Worm (Caenorhabditis elegans) whole organism, L1 larva: Measurements from ENCODE around the gene B0353.1.

Experiments used
- C04F5.9 ChIP-seq: sonication (generic microtip); optimal IDR thresholded peaks from 2 replicates; lab custom pipeline; 2016; ENCODE audit warnings: missing genetic modification characterization, missing compliant biosample characterization
- aha-1 ChIP-seq: fragments of 150-350 bp; optimal IDR thresholded peaks from 2 replicates; lab custom pipeline; 2014; ENCODE audit warnings: missing biosample characterization, missing genetic modification characterization
- alr-1 ChIP-seq: fragments of 200-800 bp; sonication (Bioruptor generic); optimal IDR thresholded peaks from 2 replicates; lab custom pipeline; 2018; ENCODE audit warnings: borderline replicate concordance, mild to moderate bottlenecking, missing genetic modification characterization, missing compliant biosample characterization
- ama-1 ChIP-seq: fragments of 150-350 bp; optimal IDR thresholded peaks from 2 replicates; lab custom pipeline; 2014
- blmp-1 ChIP-seq: fragments of 150-350 bp; optimal IDR thresholded peaks from 2 replicates; lab custom pipeline; 2014; ENCODE audit warnings: missing biosample characterization, missing genetic modification characterization
- ceh-63 ChIP-seq: fragments of 200-800 bp; sonication (Bioruptor generic); optimal IDR thresholded peaks from 2 replicates; lab custom pipeline; 2018; ENCODE audit warnings: mild to moderate bottlenecking, missing genetic modification characterization, missing compliant biosample characterization
- ceh-8 ChIP-seq: fragments of 200-800 bp; sonication (Bioruptor generic); optimal IDR thresholded peaks from 2 replicates; lab custom pipeline; 2018; ENCODE audit warnings: mild to moderate bottlenecking, missing genetic modification characterization, moderate library complexity, missing compliant biosample characterization
- ceh-82 ChIP-seq, 3 experiments: fragments of 150-350 bp in 1 of 3; sonication (generic microtip) in 2 of 3; optimal IDR thresholded peaks; 2 replicates each; lab custom pipeline; 2014 to 2017; ENCODE audit warnings: missing biosample characterization in 3 of 3, missing genetic modification characterization in 3 of 3
- ceh-88 ChIP-seq: fragments of 200-800 bp; sonication (Bioruptor generic); IDR thresholded peaks from 2 replicates; pipeline ENCODE4 v1.3.6; 2022; ENCODE audit warnings: missing genetic modification characterization, missing compliant biosample characterization
- ceh-90 ChIP-seq: sonication (generic microtip); optimal IDR thresholded peaks from 2 replicates; lab custom pipeline; 2016; ENCODE audit warnings: missing genetic modification characterization, missing compliant biosample characterization
- dpl-1 ChIP-seq, 3 experiments: fragments of 150-350 bp in 2 of 3; sonication (generic microtip) in 1 of 3; optimal IDR thresholded peaks; 2 replicates each; lab custom pipeline; 2014 to 2017; ENCODE audit warnings: missing biosample characterization in 3 of 3, missing genetic modification characterization in 3 of 3, missing genetic modification reagents in 3 of 3
- dsc-1 ChIP-seq: sonication (generic microtip); optimal IDR thresholded peaks from 2 replicates; lab custom pipeline; 2016; ENCODE audit warnings: mild to moderate bottlenecking, missing genetic modification characterization, missing compliant biosample characterization
- efl-3 ChIP-seq: fragments of 200-800 bp; sonication (Bioruptor generic); optimal IDR thresholded peaks from 2 replicates; lab custom pipeline; 2018; ENCODE audit warnings: mild to moderate bottlenecking, missing genetic modification characterization, missing compliant biosample characterization
- egl-27 ChIP-seq, 2 experiments: fragments of 150-350 bp in 1 of 2; sonication (generic microtip); optimal IDR thresholded peaks; 3 replicates each; lab custom pipeline; 2017 to 2018; ENCODE audit warnings: missing biosample characterization in 2 of 2, missing genetic modification characterization in 2 of 2, missing genetic modification reagents in 2 of 2
- elt-2 ChIP-seq: sonication (generic microtip); optimal IDR thresholded peaks from 2 replicates; lab custom pipeline; 2016; ENCODE audit warnings: missing genetic modification characterization, mild to moderate bottlenecking, inconsistent platforms, missing compliant biosample characterization, missing genetic modification reagents
- elt-3 ChIP-seq, 6 experiments: fragments of 150-350 bp in 1 of 6; sonication (generic microtip); optimal IDR thresholded peaks; 2 replicates each; lab custom pipeline; 2017 to 2018; ENCODE audit warnings: missing biosample characterization in 6 of 6, missing genetic modification characterization in 6 of 6, inconsistent platforms in 1 of 6
- fkh-10 ChIP-seq: sonication (generic microtip); optimal IDR thresholded peaks from 2 replicates; lab custom pipeline; 2017; ENCODE audit warnings: missing biosample characterization, missing genetic modification reagents, missing genetic modification characterization
- fkh-4 ChIP-seq: sonication (generic microtip); optimal IDR thresholded peaks from 2 replicates; lab custom pipeline; 2016; ENCODE audit warnings: missing compliant biosample characterization, missing genetic modification characterization, borderline replicate concordance
- fkh-8 ChIP-seq: sonication (generic microtip); optimal IDR thresholded peaks from 2 replicates; lab custom pipeline; 2016; ENCODE audit warnings: mild to moderate bottlenecking, missing genetic modification characterization, missing compliant biosample characterization
- hlh-17 ChIP-seq: fragments of 200-800 bp; sonication (Bioruptor generic); optimal IDR thresholded peaks from 2 replicates; lab custom pipeline; 2018; ENCODE audit warnings: missing genetic modification characterization, mild to moderate bottlenecking, missing compliant biosample characterization, moderate library complexity, borderline replicate concordance
- hlh-4 ChIP-seq: sonication (generic microtip); optimal IDR thresholded peaks from 2 replicates; lab custom pipeline; 2016; ENCODE audit warnings: mild to moderate bottlenecking, missing genetic modification characterization, missing compliant biosample characterization
- irx-1 ChIP-seq: sonication (generic microtip); optimal IDR thresholded peaks from 2 replicates; lab custom pipeline; 2016; ENCODE audit warnings: missing genetic modification characterization, missing compliant biosample characterization
- isw-1 ChIP-seq: fragments of 200-800 bp; sonication (Bioruptor generic); IDR thresholded peaks from 2 replicates; pipeline ENCODE4 v1.3.6; 2022; ENCODE audit warnings: missing genetic modification characterization, missing compliant biosample characterization
- jun-1 ChIP-seq: fragments of 150-350 bp; optimal IDR thresholded peaks from 2 replicates; lab custom pipeline; 2014; ENCODE audit warnings: missing biosample characterization, missing genetic modification reagents, missing genetic modification characterization
- lin-39 ChIP-seq: fragments of 150-350 bp; optimal IDR thresholded peaks from 2 replicates; lab custom pipeline; 2014; ENCODE audit warnings: missing biosample characterization, missing genetic modification reagents, missing genetic modification characterization
- lir-3 ChIP-seq: sonication (generic microtip); optimal IDR thresholded peaks from 2 replicates; lab custom pipeline; 2016; ENCODE audit warnings: mild to moderate bottlenecking, missing genetic modification characterization, moderate library complexity, missing compliant biosample characterization; ENCODE audit not compliant: poor library complexity
- lsy-2 ChIP-seq, 2 experiments: fragments of 150-350 bp; optimal IDR thresholded peaks; 2 replicates each; lab custom pipeline; 2014; ENCODE audit warnings: missing biosample characterization in 2 of 2, missing genetic modification characterization in 2 of 2
- mdl-1 ChIP-seq, 2 experiments: fragments of 150-350 bp; optimal IDR thresholded peaks; 2 replicates each; lab custom pipeline; 2014 to 2017; ENCODE audit warnings: missing biosample characterization in 2 of 2, missing genetic modification characterization in 2 of 2, inconsistent platforms in 1 of 2
- mep-1 ChIP-seq: fragments of 150-350 bp; optimal IDR thresholded peaks from 2 replicates; lab custom pipeline; 2014; ENCODE audit warnings: missing biosample characterization, missing genetic modification characterization
- nhr-11 ChIP-seq: fragments of 150-350 bp; optimal IDR thresholded peaks from 2 replicates; lab custom pipeline; 2014; ENCODE audit warnings: missing biosample characterization, missing genetic modification characterization
- nhr-12 ChIP-seq: sonication (generic microtip); optimal IDR thresholded peaks from 2 replicates; lab custom pipeline; 2017; ENCODE audit warnings: missing biosample characterization, missing genetic modification characterization
- nhr-19 ChIP-seq: fragments of 200-800 bp; sonication (Bioruptor generic); conservative IDR thresholded peaks from 2 replicates; pipeline ENCODE4 v1.3.6; 2022; ENCODE audit warnings: missing genetic modification characterization, missing compliant biosample characterization
- nhr-20 ChIP-seq: sonication (generic microtip); optimal IDR thresholded peaks from 2 replicates; lab custom pipeline; 2016; ENCODE audit warnings: mild to moderate bottlenecking, missing genetic modification characterization, missing compliant biosample characterization
- nhr-237 ChIP-seq: fragments of 150-350 bp; optimal IDR thresholded peaks from 2 replicates; lab custom pipeline; 2014; ENCODE audit warnings: missing biosample characterization, missing genetic modification characterization
- nhr-28 ChIP-seq: fragments of 150-350 bp; optimal IDR thresholded peaks from 2 replicates; lab custom pipeline; 2014; ENCODE audit warnings: missing biosample characterization, missing genetic modification characterization
- nhr-47 ChIP-seq: sonication (generic microtip); optimal IDR thresholded peaks from 2 replicates; lab custom pipeline; 2016; ENCODE audit warnings: mild to moderate bottlenecking, missing genetic modification characterization, moderate library complexity, missing compliant biosample characterization
- nhr-71 ChIP-seq: sonication (generic microtip); optimal IDR thresholded peaks from 2 replicates; lab custom pipeline; 2016; ENCODE audit warnings: mild to moderate bottlenecking, missing genetic modification characterization, moderate library complexity, missing compliant biosample characterization
- nhr-76 ChIP-seq: sonication (generic microtip); optimal IDR thresholded peaks from 2 replicates; lab custom pipeline; 2017; ENCODE audit warnings: missing biosample characterization, missing genetic modification characterization
- nhr-77 ChIP-seq: fragments of 150-350 bp; optimal IDR thresholded peaks from 2 replicates; lab custom pipeline; 2014; ENCODE audit warnings: missing biosample characterization, missing genetic modification characterization
- nhr-84 ChIP-seq: sonication (generic microtip); optimal IDR thresholded peaks from 2 replicates; lab custom pipeline; 2017; ENCODE audit warnings: missing biosample characterization, missing genetic modification characterization
- nhr-85 ChIP-seq: sonication (generic microtip); peaks from one replicate; lab custom pipeline; 2016; ENCODE audit warnings: missing genetic modification characterization, inconsistent platforms, missing compliant biosample characterization
- nhr-90 ChIP-seq: sonication (generic microtip); optimal IDR thresholded peaks from 2 replicates; lab custom pipeline; 2016; ENCODE audit warnings: mild to moderate bottlenecking, missing genetic modification characterization, missing compliant biosample characterization; ENCODE audit not compliant: poor library complexity
- pag-3 ChIP-seq: sonication (generic microtip); optimal IDR thresholded peaks from 2 replicates; lab custom pipeline; 2017; ENCODE audit warnings: missing genetic modification characterization, mild to moderate bottlenecking, missing compliant biosample characterization, antibody characterized with exemption, borderline replicate concordance; ENCODE audit not compliant: insufficient read depth
- pax-3 ChIP-seq: fragments of 200-800 bp; sonication (Bioruptor generic); optimal IDR thresholded peaks from 2 replicates; lab custom pipeline; 2018; ENCODE audit warnings: mild to moderate bottlenecking, missing genetic modification characterization, moderate library complexity, missing compliant biosample characterization
- snpc-4 ChIP-seq: fragments of 150-350 bp; optimal IDR thresholded peaks from 2 replicates; lab custom pipeline; 2014; ENCODE audit warnings: missing biosample characterization, missing genetic modification characterization
- swsn-7 ChIP-seq: sonication (generic microtip); optimal IDR thresholded peaks from 2 replicates; lab custom pipeline; 2016; ENCODE audit warnings: missing genetic modification characterization, missing compliant biosample characterization
- tlp-1 ChIP-seq: fragments of 150-350 bp; optimal IDR thresholded peaks from 2 replicates; lab custom pipeline; 2014; ENCODE audit warnings: missing biosample characterization, missing genetic modification characterization
- unc-30 ChIP-seq: sonication (generic microtip); optimal IDR thresholded peaks from 2 replicates; lab custom pipeline; 2017; ENCODE audit warnings: missing biosample characterization, missing genetic modification characterization
- unc-62 ChIP-seq: fragments of 150-350 bp; optimal IDR thresholded peaks from 2 replicates; lab custom pipeline; 2014; ENCODE audit warnings: missing biosample characterization, missing genetic modification reagents, missing genetic modification characterization
- unc-86 ChIP-seq: sonication (generic microtip); optimal IDR thresholded peaks from 2 replicates; lab custom pipeline; 2016; ENCODE audit warnings: missing genetic modification characterization, missing compliant biosample characterization
- vab-15 ChIP-seq: sonication (generic microtip); optimal IDR thresholded peaks from 2 replicates; lab custom pipeline; 2017; ENCODE audit warnings: missing genotype, mild to moderate bottlenecking, missing genetic modification characterization, missing compliant biosample characterization
- xbp-1 ChIP-seq: sonication (generic microtip); optimal IDR thresholded peaks from 2 replicates; lab custom pipeline; 2016; ENCODE audit warnings: missing genetic modification characterization, missing compliant biosample characterization
- ztf-11 ChIP-seq, 2 experiments: sonication (generic microtip); optimal IDR thresholded peaks; 2 replicates each; lab custom pipeline; 2016 to 2017; ENCODE audit warnings: missing genetic modification characterization in 2 of 2, missing biosample characterization in 1 of 2, missing compliant biosample characterization in 1 of 2

Gene B0353.1

ce11 chrIII:598168-598567 is 42.4 kb downstream of the B0353.1 start:
- TF ChIP-seq unc-62 (GFP tag; lab: Kevin White, UChicago) (no peak), dsc-1 (peak; percentile 46), mdl-1 (tag; optimal IDR thresholded peaks at IDR 0.05; lab: Kevin White, UChicago) (peak in 1 of 2 experiments; percentile 52), elt-3 (tag; optimal IDR thresholded peaks at IDR 0.05; lab: Kevin White, UChicago) (no peak), lir-3 (tag; lab: Kevin White, UChicago) (no peak), nhr-77 (tag; lab: Kevin White, UChicago) (peak; percentile 18), ceh-82 (tag; optimal IDR thresholded peaks at IDR 0.05; lab: Kevin White, UChicago) (peak; percentile 2 to 65 (median 50)), egl-27 (tag; optimal IDR thresholded peaks at IDR 0.05; lab: Kevin White, UChicago) (peak in 1 of 2 experiments; percentile 34), ceh-90 (tag; lab: Kevin White, UChicago) (no peak), lsy-2 (tag; optimal IDR thresholded peaks at IDR 0.05; lab: Kevin White, UChicago) (peak; percentile 47 to 62), ama-1 (lab: Kevin White, UChicago) (no peak), ceh-63 (no peak), nhr-19 (no peak), swsn-7 (tag; lab: Kevin White, UChicago) (peak; percentile 64), nhr-11 (tag; lab: Kevin White, UChicago) (peak; percentile 34), irx-1 (tag; lab: Kevin White, UChicago) (peak; percentile 12), dpl-1 (GFP tag; optimal IDR thresholded peaks at IDR 0.05; lab: Kevin White, UChicago) (peak; percentile 31 to 55 (median 33)), nhr-28 (tag; lab: Kevin White, UChicago) (no peak), alr-1 (no peak), snpc-4 (tag; lab: Kevin White, UChicago) (peak; percentile 34), nhr-71 (tag; lab: Kevin White, UChicago) (peak; percentile 70), nhr-20 (tag; lab: Kevin White, UChicago) (peak; percentile 37), isw-1 (GFP tag; lab: Robert Waterston, UW) (peak; percentile 27; the same call in 1 of the 2 replicates), nhr-85 (tag; lab: Kevin White, UChicago) (no peak), fkh-8 (tag; lab: Kevin White, UChicago) (peak; percentile 45), nhr-76 (tag; lab: Kevin White, UChicago) (no peak), mep-1 (tag; lab: Kevin White, UChicago) (peak; percentile 76), pag-3 (tag; lab: Kevin White, UChicago) (no peak), efl-3 (GFP tag; lab: Kevin White, UChicago) (no peak), vab-15 (no peak), nhr-47 (tag; lab: Kevin White, UChicago) (peak; percentile 70), fkh-4 (tag; lab: Kevin White, UChicago) (no peak), unc-30 (tag; lab: Kevin White, UChicago) (no peak), nhr-90 (tag; lab: Kevin White, UChicago) (no peak), ceh-88 (GFP tag; lab: Robert Waterston, UW) (no peak), nhr-237 (tag; lab: Kevin White, UChicago) (no peak), hlh-17 (GFP tag; lab: Kevin White, UChicago) (no peak), tlp-1 (tag; lab: Kevin White, UChicago) (no peak), ceh-8 (GFP tag; lab: Kevin White, UChicago) (no peak), nhr-12 (tag; lab: Kevin White, UChicago) (no peak), unc-86 (tag; lab: Kevin White, UChicago) (peak; percentile 38), pax-3 (tag; lab: Kevin White, UChicago) (no peak), xbp-1 (tag; lab: Kevin White, UChicago) (peak; percentile 41), aha-1 (tag; lab: Kevin White, UChicago) (no peak), blmp-1 (tag; lab: Kevin White, UChicago) (peak; percentile 39), ztf-11 (tag; optimal IDR thresholded peaks at IDR 0.05; lab: Kevin White, UChicago) (peak in 1 of 2 experiments; percentile 3), nhr-84 (no peak), C04F5.9 (tag; lab: Kevin White, UChicago) (no peak), jun-1 (tag; lab: Kevin White, UChicago) (no peak), lin-39 (peak; percentile 9), hlh-4 (tag; lab: Kevin White, UChicago) (no peak), elt-2 (tag; lab: Kevin White, UChicago) (no peak), fkh-10 (GFP tag; lab: Kevin White, UChicago) (peak; percentile 76)
